Fruit fly (Drosophila melanogaster) whole organism, embryonic: Measurements from ENCODE around the gene Noc2.

Source experiments
- CG1603 ChIP-seq: fragments of 200-800 bp; sonication (Bioruptor generic); optimal IDR thresholded peaks from 2 replicates; lab custom pipeline; 2019; ENCODE audit warnings: missing biosample characterization, mild to moderate bottlenecking, missing genetic modification characterization, moderate library complexity
- CG2889 ChIP-seq: fragments of 200-800 bp; sonication (Bioruptor generic); IDR thresholded peaks from 3 replicates; pipeline ENCODE4 v1.3.6; 2022; ENCODE audit warnings: missing biosample characterization, missing genetic modification characterization
- CG8290 ChIP-seq, 3 experiments: fragments of 200-800 bp; sonication (Bioruptor generic); optimal IDR thresholded peaks; 2 replicates each; lab custom pipeline; 2016 to 2019; ENCODE audit warnings: missing biosample characterization in 3 of 3, missing genetic modification characterization in 3 of 3, mild to moderate bottlenecking in 2 of 3, moderate library complexity in 1 of 3
- Lim3 ChIP-seq: fragments of 200-800 bp; sonication (Bioruptor generic); IDR thresholded peaks from 2 replicates; pipeline ENCODE4 v1.3.6; 2022; ENCODE audit warnings: missing biosample characterization, missing genetic modification characterization
- cg ChIP-seq: fragments of 200-800 bp; sonication (Bioruptor generic); optimal IDR thresholded peaks from 3 replicates; lab custom pipeline; 2019; ENCODE audit warnings: missing biosample characterization, mild to moderate bottlenecking, missing genetic modification characterization, moderate library complexity
- fu2 ChIP-seq: fragments of 200-800 bp; sonication (Bioruptor generic); optimal IDR thresholded peaks from 2 replicates; lab custom pipeline; 2016; ENCODE audit warnings: missing biosample characterization, missing genetic modification characterization
- pan ChIP-seq, 4 experiments: fragments of >200 bp in 3 of 4; fragments of 200-800 bp in 1 of 4; sonication (Bioruptor generic) in 1 of 4; optimal IDR thresholded peaks in 3 of 4; IDR thresholded peaks in 1 of 4; 2 replicates each; pipeline versions ENCODE4 v1.3.6 to Lab custom; 2017 to 2022; ENCODE audit warnings: missing biosample characterization in 2 of 4, missing genetic modification characterization in 2 of 4, mixed read lengths in 1 of 4
- peb ChIP-seq: fragments of 200-800 bp; sonication (Bioruptor generic); IDR thresholded peaks from 2 replicates; pipeline ENCODE4 v1.3.6; 2022; ENCODE audit warnings: missing biosample characterization, missing genetic modification characterization
- sr ChIP-seq: fragments of 200-800 bp; sonication (Bioruptor generic); IDR thresholded peaks from 3 replicates; pipeline ENCODE4 v1.3.6; 2022; ENCODE audit warnings: missing biosample characterization, missing genetic modification characterization

dm6 chr2L:21206193-21206592 is 42.8 kb downstream of the Noc2 start, which contains the start of gene clumsy:
- TF ChIP-seq fu2 (GFP tag; lab: Kevin White, UChicago) = no peak
- TF ChIP-seq pan (optimal IDR thresholded peaks at IDR 0.05; lab: Kevin White, UChicago) = no peak
- no peak for TF ChIP-seq pan (GFP tag; optimal IDR thresholded peaks at IDR 0.05 in 1 of 2, IDR thresholded peaks at IDR 0.05 in 1 of 2)
- no peak for TF ChIP-seq sr
- no peak for TF ChIP-seq CG1603
- TF ChIP-seq CG8290 (GFP tag; optimal IDR thresholded peaks at IDR 0.05; lab: Kevin White, UChicago) = no peak
- TF ChIP-seq CG8290 (tag; optimal IDR thresholded peaks at IDR 0.05; lab: Kevin White, UChicago) = no peak
- TF ChIP-seq cg = no peak
- TF ChIP-seq CG2889 (GFP tag; lab: Robert Waterston, UW) = no peak
- TF ChIP-seq peb (GFP tag; lab: Robert Waterston, UW) = no peak
- no peak for TF ChIP-seq Lim3
